Worm (Caenorhabditis elegans) whole organism, midembryonic: ENCODE measurements around the gene T19H12.12.
"Not testable (repeated sequence)": the region's sequence is repeated elsewhere in the genome, so short reads cannot be mapped to it uniquely, and the experiment has no call there.

Source experiments
- T22C8.4 ChIP-seq: fragments of 200-800 bp; sonication (Bioruptor generic); IDR thresholded peaks from 2 replicates; pipeline ENCODE4 v1.3.6; 2022; ENCODE audit warnings: missing genetic modification characterization, missing compliant biosample characterization
- cog-1 ChIP-seq: sonication (generic microtip); optimal IDR thresholded peaks from 2 replicates; lab custom pipeline; 2016; ENCODE audit warnings: missing genetic modification characterization, missing compliant biosample characterization
- flt-1 ChIP-seq: fragments of 200-800 bp; sonication (Bioruptor generic); IDR thresholded peaks from 2 replicates; pipeline ENCODE4 v1.3.6; 2022; ENCODE audit warnings: missing genetic modification characterization, missing compliant biosample characterization
- klf-2 ChIP-seq: fragments of 200-800 bp; sonication (Bioruptor generic); conservative IDR thresholded peaks from 2 replicates; pipeline ENCODE4 v1.3.6; 2022; ENCODE audit warnings: missing genetic modification reagents, missing genetic modification characterization, missing compliant biosample characterization
- med-1 ChIP-seq: sonication (generic microtip); optimal IDR thresholded peaks from 2 replicates; lab custom pipeline; 2017; ENCODE audit warnings: missing genetic modification characterization, mild to moderate bottlenecking, missing compliant biosample characterization, antibody characterized with exemption, missing genetic modification reagents; ENCODE audit not compliant: insufficient read depth
- ref-1 ChIP-seq: fragments of 200-800 bp; sonication (Bioruptor generic); conservative IDR thresholded peaks from 2 replicates; pipeline ENCODE4 v1.3.6; 2022; ENCODE audit warnings: missing genetic modification reagents, missing genetic modification characterization, missing compliant biosample characterization
- tab-1 ChIP-seq: fragments of 200-800 bp; sonication (Bioruptor generic); IDR thresholded peaks from 2 replicates; pipeline ENCODE4 v1.3.6; 2022; ENCODE audit warnings: missing genetic modification characterization, missing compliant biosample characterization
- ztf-23 ChIP-seq: fragments of 200-800 bp; sonication (Bioruptor generic); IDR thresholded peaks from 2 replicates; pipeline ENCODE4 v1.3.6; 2022; ENCODE audit warnings: missing genetic modification reagents, missing genetic modification characterization, missing compliant biosample characterization
- ztf-29 ChIP-seq: fragments of 200-800 bp; sonication (Bioruptor generic); IDR thresholded peaks from 2 replicates; pipeline ENCODE4 v1.3.6; 2022; ENCODE audit warnings: missing genetic modification reagents, missing genetic modification characterization, missing compliant biosample characterization

The T19H12.12 gene

DNA sequence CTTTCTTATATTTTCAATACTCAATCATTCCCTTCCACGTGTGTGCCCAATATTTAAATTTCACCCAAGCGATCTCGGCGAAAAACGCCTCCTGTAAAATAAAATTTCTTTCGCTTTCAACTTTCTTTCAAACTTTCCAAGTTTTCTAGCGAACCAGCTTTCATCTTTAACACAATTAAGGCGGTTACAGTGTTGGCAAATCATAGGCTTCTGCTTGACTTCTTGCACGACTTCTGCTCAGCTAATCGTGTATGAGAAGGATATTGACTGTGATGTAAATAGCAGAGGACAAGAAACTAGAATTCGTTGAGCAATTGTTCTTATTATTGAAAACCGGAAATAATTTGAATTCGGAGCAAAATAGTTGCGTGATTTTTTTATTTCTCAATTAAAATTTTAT is 6.7 kb downstream of the T19H12.12 start:
- TF ChIP-seq tab-1 (GFP tag; lab: Robert Waterston, UW) (no peak), ztf-23 (no peak), klf-2 (GFP tag; lab: Robert Waterston, UW) (no peak), flt-1 (no peak), ref-1 (GFP tag; lab: Robert Waterston, UW) (no peak), cog-1 (no peak), T22C8.4 (GFP tag; lab: Robert Waterston, UW) (no peak), med-1 (GFP tag; lab: Kevin White, UChicago) (no peak), ztf-29 (GFP tag; lab: Robert Waterston, UW) (no peak)

ce11 chrV:4894971-4895370 is 10.4 kb downstream of the T19H12.12 start, which contains the start of gene ugt-11:
ugt-11 (minus strand) TSS chrV:4895071.
- no peak for TF ChIP-seq klf-2 (GFP tag; lab: Robert Waterston, UW)
- no peak for TF ChIP-seq ref-1 (GFP tag; lab: Robert Waterston, UW)
- no peak for TF ChIP-seq ztf-23
- no peak for TF ChIP-seq tab-1 (GFP tag; lab: Robert Waterston, UW)
- no peak for TF ChIP-seq cog-1
- TF ChIP-seq ztf-29 (GFP tag; lab: Robert Waterston, UW): no peak
- no peak for TF ChIP-seq flt-1
- no peak for TF ChIP-seq med-1 (GFP tag; lab: Kevin White, UChicago)
- TF ChIP-seq T22C8.4 (GFP tag; lab: Robert Waterston, UW): no peak

- TF ChIP-seq klf-2 (GFP tag; lab: Robert Waterston, UW) (no peak), cog-1 (no peak), T22C8.4 (GFP tag; lab: Robert Waterston, UW) (no peak), ztf-23 (no peak), med-1 (GFP tag; lab: Kevin White, UChicago) (no peak), flt-1 (no peak), ref-1 (GFP tag; lab: Robert Waterston, UW) (no peak), ztf-29 (GFP tag; lab: Robert Waterston, UW) (no peak), tab-1 (GFP tag; lab: Robert Waterston, UW) (no peak)
These were observed 11.2 kb downstream of the T19H12.12 start, which contains the start of gene ugt-9 for ce11 chrV:4895744-4896143. ugt-9 (plus strand) TSS chrV:4896048.

ce11 chrV:4900020-4900419 is 15.4 kb downstream of the T19H12.12 start, which contains the start of gene ugt-10:
ugt-10 (minus strand) TSS chrV:4900120.
- not testable (repeated sequence) for TF ChIP-seq med-1 (GFP tag; lab: Kevin White, UChicago); cog-1; klf-2 (GFP tag; lab: Robert Waterston, UW)

ce11 chrV:4901074-4901473 is 16.5 kb downstream of the T19H12.12 start, which contains the start of gene ugt-67:
ugt-67 (plus strand) TSS chrV:4901374.
- TF ChIP-seq cog-1 (no peak), flt-1 (no peak), T22C8.4 (GFP tag; lab: Robert Waterston, UW) (no peak), klf-2 (GFP tag; lab: Robert Waterston, UW) (no peak), ztf-29 (GFP tag; lab: Robert Waterston, UW) (no peak), ztf-23 (no peak), med-1 (GFP tag; lab: Kevin White, UChicago) (no peak), ref-1 (GFP tag; lab: Robert Waterston, UW) (no peak)

ce11 chrV:4903696-4904095 is 19.1 kb downstream of the T19H12.12 start, which contains the start of gene ugt-8:
ugt-8 (plus strand) TSS chrV:4903930.
- TF ChIP-seq cog-1: no peak
- no peak for TF ChIP-seq tab-1 (GFP tag; lab: Robert Waterston, UW)
- no peak for TF ChIP-seq ztf-23

DNA sequence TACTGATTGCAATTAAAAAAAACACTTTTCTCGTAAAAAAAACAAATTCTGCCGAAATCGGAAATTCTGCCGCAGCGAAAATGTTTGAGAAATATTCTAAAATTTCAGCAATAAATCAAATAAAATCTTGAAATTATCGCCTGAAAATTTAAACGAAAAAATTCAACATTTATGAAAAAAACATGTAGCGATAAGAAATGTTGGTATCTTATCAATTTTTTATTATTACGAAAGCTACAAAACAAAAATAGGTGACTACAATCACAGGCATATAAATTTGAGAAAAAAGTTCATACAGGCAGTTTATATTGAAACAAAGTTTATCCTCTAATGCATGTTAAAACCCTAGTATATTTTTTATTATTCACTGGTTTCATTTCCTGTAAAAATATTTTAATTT is 21.4 kb downstream of the T19H12.12 start, which contains the start of gene ugt-14:
Gene ugt-14 (plus strand): TSS at position 301 of the 400 bp plus-strand sequence.
- TF ChIP-seq ztf-29 (GFP tag; lab: Robert Waterston, UW) (no peak), klf-2 (GFP tag; lab: Robert Waterston, UW) (no peak), ref-1 (GFP tag; lab: Robert Waterston, UW) (no peak), cog-1 (no peak), flt-1 (no peak), T22C8.4 (GFP tag; lab: Robert Waterston, UW) (no peak), tab-1 (GFP tag; lab: Robert Waterston, UW) (no peak), med-1 (GFP tag; lab: Kevin White, UChicago) (no peak), ztf-23 (no peak)

ce11 chrV:4908591-4908990 is 24.0 kb downstream of the T19H12.12 start, which contains the start of gene ugt-13:
ugt-13 (plus strand) TSS chrV:4908884.
- TF ChIP-seq cog-1 (no peak), flt-1 (no peak), med-1 (GFP tag; lab: Kevin White, UChicago) (no peak), klf-2 (GFP tag; lab: Robert Waterston, UW) (no peak), ztf-23 (no peak), T22C8.4 (GFP tag; lab: Robert Waterston, UW) (no peak), ztf-29 (GFP tag; lab: Robert Waterston, UW) (no peak), tab-1 (GFP tag; lab: Robert Waterston, UW) (no peak), ref-1 (GFP tag; lab: Robert Waterston, UW) (no peak)

DNA sequence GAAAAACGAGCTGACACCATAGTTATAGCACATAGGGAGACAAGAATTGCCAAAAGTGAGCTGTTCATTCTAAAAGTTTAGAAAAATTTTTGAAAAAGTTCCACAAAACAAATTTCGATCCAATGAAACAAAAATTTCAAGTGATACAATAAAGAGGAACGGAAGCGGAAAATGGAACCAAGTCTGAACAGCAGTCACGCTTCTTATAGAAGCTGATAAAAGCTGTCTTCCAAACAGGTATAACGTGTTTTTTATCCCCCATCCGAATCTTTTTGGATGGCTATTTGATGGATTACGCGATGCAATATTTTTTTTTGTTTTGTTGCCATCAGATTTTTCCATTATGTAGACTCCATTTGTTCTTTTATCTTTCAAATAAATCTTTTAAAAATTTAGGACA is 27.7 kb downstream of the T19H12.12 start, which contains the start of gene H23N18.5:
Gene H23N18.5 (minus strand): TSS at position 69 of the 400 bp plus-strand sequence.
- TF ChIP-seq ref-1 (GFP tag; lab: Robert Waterston, UW) (no peak), ztf-23 (no peak), flt-1 (no peak), T22C8.4 (GFP tag; lab: Robert Waterston, UW) (no peak), ztf-29 (GFP tag; lab: Robert Waterston, UW) (no peak), tab-1 (GFP tag; lab: Robert Waterston, UW) (no peak), klf-2 (GFP tag; lab: Robert Waterston, UW) (no peak)

- TF ChIP-seq tab-1 (GFP tag; lab: Robert Waterston, UW): no peak
These were observed 29.3 kb downstream of the T19H12.12 start for ce11 chrV:4913853-4914252.
